Worm (Caenorhabditis elegans) whole organism, dauer: ENCODE data around the gene saeg-2.

ENCODE experiments used
- unc-62 ChIP-seq: sonication (generic microtip); optimal IDR thresholded peaks from 2 replicates; lab custom pipeline; 2017; ENCODE audit warnings: missing biosample characterization, missing genetic modification reagents, missing genetic modification characterization

saeg-2 gene

DNA sequence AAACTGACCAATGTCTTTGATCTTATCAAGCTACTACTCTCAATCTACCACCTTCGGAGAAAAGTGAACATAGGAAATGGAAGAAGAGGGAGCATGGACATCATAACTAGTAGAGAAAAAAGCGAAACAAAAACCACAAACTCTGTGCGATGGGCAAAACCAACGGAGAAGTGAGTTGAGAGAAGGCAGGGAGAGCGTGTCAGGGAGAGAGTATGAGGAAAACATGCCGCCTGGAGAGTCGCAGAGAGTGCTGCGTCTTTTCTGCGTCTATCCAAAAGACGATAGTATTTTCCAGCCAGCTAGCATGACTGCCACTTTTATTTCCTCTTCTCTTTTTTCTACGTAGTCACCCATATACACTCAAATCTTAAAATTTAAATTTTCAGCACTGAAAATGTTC is at the start of gene saeg-2:
TSS of gene saeg-2 (plus strand) at position 381 of the 400 bp plus-strand sequence.
- no peak for TF ChIP-seq unc-62 (GFP tag; lab: Kevin White, UChicago)

DNA sequence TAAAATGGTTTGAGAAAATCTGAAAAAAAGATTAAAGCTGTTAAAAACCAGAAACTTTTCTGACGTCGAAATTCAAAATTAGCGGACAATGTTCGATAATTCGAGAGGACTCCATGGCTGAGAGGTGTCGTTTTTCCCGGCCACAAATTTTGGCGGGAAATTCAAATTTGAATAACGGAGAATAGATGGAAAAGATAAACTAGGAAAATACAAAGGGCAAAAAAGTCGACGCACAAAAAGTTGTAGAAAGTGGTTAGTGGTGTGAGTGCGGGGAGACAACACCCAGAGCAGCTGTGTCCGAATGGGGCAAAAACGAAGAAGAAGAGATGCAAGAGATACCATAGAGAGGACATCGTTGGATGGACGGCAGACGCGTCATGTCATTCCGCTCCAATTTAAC is 49.1 kb upstream of the saeg-2 start, which contains the start of gene cls-3:
TSS of gene cls-3 (minus strand) at position 19 of the 400 bp plus-strand sequence.
- no peak for TF ChIP-seq unc-62 (GFP tag; lab: Kevin White, UChicago)

DNA sequence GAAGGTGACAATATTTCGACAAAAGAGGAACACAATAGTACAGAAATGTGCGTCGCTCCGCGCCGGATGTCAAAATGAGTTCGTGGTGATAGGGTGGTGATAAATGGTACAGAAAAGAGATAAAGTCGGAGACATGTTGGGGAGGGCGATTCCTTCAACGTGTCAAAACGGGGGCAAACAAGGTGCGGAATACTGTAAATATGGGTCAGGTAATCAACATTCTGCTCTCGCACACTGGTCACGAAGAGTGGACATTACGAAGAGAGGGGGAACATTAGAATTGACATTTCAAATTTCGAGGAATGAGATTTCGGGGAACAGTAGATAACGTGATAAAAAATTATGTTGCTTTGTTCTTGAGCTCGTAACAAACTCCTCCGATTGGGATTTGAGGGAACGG is 40.6 kb upstream of the saeg-2 start, which contains the start of gene ZC84.6:
TSS of gene ZC84.6 (minus strand) at position 101 of the 400 bp plus-strand sequence.
- TF ChIP-seq unc-62 (GFP tag; lab: Kevin White, UChicago) = no peak

DNA sequence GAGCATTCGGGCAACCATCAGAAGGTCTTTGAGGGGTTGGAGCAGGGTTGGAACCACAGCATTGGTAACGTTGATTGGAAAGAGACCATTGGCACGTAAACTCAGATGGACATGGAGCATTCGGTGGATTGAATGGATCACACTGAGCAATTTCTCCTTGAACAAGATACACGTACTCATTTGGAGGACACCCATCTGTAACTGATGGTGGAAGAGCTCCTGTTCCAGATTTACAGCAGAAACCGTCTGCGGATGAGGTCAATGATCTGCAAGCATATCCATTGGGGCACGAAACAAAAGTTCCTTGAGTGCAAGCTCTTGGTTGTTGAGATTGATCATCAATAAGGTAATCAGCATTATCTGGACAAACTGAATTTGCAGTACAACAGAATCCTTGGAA is 38.2 kb upstream of the saeg-2 start:
- TF ChIP-seq unc-62 (GFP tag; lab: Kevin White, UChicago) = no peak

DNA sequence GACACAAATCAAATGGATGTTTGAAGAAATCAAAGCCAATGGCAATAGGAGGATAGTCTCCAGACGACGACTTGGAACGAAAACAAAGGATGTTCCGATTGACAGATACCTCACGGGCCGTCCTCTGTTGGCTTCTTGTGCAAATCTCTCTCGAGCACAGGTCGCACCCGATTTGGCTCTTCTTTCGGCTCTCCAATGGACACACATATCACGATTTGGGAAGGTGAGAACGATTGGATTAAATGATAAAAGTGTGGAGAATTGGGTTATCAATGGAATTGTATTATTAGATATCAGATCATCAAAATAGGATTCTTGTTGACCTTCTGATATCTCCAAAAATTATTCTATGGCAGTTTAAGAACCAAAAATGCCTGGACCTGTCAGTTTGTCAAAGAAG is 34.0 kb upstream of the saeg-2 start, which contains the start of gene ZC84.1:
TSS of gene ZC84.1 (minus strand) at position 101 of the 400 bp plus-strand sequence.
- no peak for TF ChIP-seq unc-62 (GFP tag; lab: Kevin White, UChicago)

DNA sequence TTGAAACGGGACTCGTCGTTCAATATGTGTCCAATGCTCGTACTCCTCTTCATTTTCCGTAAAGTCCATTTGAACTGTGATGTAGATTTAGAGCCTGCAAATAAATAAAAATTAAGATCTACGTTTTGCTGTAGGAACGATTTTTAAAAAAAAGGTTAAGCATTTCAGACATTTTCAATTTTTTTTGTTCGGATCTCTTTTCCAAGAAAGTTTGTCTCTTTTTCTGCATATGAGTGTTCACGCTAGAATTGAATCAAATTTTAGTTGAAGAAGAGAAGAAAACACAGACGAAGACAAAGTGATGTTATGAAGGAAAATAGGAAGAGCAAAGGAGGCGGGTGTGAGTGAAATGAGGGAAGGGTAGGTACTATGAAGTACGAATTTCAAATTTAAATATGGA is 24.8 kb upstream of the saeg-2 start, which contains the start of gene npr-29:
TSS of gene npr-29 (minus strand) at position 101 of the 400 bp plus-strand sequence.
- no peak for TF ChIP-seq unc-62 (GFP tag; lab: Kevin White, UChicago)

DNA sequence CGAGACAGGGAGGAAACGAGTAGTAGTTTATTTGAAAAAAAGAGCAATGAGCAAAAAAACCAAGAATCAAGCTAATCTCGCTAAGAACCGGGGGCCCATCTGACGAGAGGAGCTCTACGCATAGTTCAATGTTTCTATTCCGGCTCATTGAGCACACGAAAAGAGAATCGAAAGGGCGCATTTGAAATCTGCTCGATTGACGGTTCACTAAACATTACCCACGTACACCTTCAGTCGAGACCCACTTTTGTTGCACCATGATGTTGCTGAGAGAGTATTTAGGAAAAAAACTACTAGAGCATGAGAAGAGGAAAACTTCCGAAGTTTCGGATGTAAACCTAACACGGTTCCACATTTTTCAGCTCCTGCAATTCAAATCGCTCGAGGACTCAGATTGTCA is 15.2 kb upstream of the saeg-2 start:
- TF ChIP-seq unc-62 (GFP tag; lab: Kevin White, UChicago) = no peak

DNA sequence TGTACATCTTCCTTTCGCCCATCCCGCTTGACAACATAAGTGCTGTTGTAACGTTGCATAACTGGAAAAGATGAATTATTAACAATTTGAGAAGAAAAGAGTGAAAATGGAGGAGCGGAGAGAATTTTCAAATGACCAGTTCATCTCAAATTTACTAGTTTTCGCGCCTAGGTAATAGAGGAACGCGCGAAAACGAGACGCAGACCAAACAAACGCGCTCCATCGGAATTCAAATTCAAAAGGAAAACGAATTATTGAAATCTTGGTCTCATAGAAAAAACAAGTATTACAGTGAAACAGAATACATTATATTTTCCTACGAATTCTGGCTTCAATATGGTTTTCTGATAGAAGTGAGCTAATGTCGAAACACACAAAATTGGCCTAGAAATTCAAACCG is 12.0 kb upstream of the saeg-2 start:
- no peak for TF ChIP-seq unc-62 (GFP tag; lab: Kevin White, UChicago)

DNA sequence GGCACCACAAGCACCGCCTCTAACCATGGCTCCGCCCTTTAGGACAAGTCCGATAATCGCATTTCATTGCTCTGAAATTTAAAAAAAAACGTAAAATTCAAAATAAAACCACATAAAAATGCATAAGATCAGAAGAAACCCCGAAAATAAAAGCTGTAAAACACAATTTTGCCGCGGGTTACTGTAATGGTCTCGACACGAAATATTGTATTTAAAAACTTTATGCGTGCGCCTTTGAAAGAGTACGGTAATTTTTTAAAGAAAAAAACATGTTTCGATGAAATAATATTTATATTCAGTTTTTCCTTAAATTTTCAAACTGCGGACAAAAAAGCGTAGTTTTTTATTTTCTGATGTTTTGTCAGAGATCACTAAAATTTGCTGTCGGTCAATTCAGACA is 11.4 kb upstream of the saeg-2 start, which contains the start of gene rnr-1:
TSS of gene rnr-1 (minus strand) at position 77 of the 400 bp plus-strand sequence.
- no peak for TF ChIP-seq unc-62 (GFP tag; lab: Kevin White, UChicago)

DNA sequence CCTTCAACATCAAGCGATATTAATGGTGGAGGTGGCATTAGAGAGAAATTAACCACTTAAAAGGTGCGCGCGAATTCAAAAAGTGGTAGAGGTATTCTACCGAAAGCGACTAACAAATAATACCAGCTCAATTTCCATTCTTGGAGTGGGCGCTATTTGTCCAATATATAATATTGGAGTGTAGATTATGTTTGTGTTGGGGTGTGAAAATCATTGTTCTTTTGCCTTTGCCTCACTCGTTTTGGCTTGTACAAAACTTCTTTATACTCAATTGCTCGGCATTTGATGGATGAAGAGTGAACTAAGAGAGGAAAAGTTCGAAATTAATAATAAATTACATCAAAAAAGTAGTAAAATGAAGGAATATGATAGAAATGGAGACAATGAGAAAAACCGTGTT is 9.0 kb upstream of the saeg-2 start, which contains the start of gene T23G5.3:
TSS of gene T23G5.3 (minus strand) at position 101 of the 400 bp plus-strand sequence.
- no peak for TF ChIP-seq unc-62 (GFP tag; lab: Kevin White, UChicago)

DNA sequence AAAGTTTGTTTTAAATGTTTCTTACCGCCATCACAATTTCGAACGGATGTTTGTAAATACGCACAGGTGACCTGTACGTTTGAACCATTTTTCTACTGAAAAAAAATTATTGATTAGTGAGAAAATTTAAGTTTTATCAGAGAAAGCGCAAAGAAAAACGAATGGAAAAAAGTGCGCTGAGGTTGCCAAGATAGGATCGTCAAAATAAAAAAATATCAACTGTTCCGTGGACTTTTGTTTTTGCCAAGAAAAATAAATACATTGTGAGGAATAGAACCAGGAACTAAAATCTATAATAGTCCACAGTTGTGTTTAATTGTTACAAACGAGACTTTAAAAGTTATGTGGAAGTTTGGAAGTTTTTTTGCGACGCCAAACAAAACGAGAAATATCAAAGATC is 3.9 kb upstream of the saeg-2 start, which contains the start of gene T23G5.2:
TSS of gene T23G5.2 (minus strand) at position 101 of the 400 bp plus-strand sequence.
- TF ChIP-seq unc-62 (GFP tag; lab: Kevin White, UChicago) = no peak

DNA sequence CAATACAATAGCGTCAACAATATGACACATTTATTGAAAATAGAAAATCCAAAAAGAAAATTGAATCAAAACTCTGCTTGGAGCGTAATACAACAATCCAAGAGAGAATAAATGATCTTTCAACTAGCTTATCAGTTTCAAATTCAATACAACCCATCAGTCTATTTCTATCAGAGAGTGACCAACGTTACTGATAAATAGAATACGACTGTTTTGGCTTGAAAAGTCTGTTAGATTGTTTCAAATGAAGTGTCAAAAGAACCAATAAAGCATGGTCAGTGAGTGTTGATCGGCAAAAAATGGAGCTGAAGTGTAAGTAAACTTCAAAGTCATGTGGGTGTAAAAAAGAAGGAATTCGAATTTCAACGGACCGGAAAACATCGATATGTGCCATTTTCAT is 2.5 kb upstream of the saeg-2 start:
- TF ChIP-seq unc-62 (GFP tag; lab: Kevin White, UChicago) = no peak

DNA sequence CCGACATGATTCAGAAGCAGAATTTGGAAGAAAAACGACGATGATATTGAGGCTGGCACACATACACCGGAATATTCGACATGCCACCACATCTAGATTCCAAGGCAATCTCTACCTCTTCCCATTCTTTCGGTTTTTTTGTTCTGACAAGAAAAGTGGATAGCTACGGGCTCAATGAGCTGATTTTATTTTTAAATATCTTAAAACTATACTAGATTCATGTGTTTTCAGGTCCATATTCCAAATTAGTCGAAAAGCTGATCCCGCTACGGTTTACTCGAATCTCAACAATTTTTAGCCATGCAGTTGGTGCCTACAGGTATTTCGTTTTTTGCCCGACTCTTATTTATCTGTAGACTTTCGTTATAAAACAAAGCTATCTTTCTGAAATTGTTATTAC is 2.5 kb downstream of the saeg-2 start, which contains the start of gene dat-1:
TSS of gene dat-1 (plus strand) at position 301 of the 400 bp plus-strand sequence.
- TF ChIP-seq unc-62 (GFP tag; lab: Kevin White, UChicago) = no peak

DNA sequence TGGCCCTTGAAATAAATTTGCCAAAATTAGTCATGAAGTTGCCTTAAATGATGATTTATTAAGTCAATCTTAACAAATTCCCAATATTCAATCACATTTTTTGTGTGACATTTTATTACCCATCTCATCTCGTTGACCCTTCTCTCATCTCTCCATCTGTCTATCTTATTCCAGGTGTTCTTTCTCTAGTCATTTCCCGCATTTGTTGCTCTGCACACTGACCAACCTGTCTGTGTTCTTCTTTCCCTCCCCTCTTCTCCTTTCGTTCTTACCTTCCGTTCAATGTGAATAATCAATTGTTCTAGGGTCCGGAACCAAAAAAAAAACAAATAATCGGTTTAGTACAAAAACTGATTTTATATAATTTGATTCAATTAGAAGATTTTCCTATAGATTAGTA is 7.1 kb downstream of the saeg-2 start, which contains the start of gene T02C1.1:
TSS of gene T02C1.1 (plus strand) at position 305 of the 400 bp plus-strand sequence.
- TF ChIP-seq unc-62 (GFP tag; lab: Kevin White, UChicago) = no peak

DNA sequence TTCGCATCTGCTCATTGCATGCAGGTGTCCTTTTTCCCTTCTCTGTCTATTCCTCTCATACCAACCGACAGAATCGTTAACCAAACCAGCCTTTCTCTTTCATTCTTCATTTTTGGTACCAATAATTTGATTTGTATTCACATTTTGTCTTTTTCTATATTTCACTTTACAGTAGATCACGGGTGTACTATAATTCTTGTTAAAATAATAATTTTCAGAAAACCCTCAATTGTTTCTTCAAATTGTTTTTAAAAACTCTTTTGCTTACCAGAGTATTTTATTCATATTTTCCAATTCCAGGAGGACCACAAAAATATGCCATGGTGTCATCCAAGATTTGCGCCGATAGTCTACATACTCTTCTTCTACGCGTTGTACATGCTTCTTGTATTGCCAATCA is 10.6 kb downstream of the saeg-2 start, which contains the start of gene T02C1.2:
TSS of gene T02C1.2 (plus strand) at position 301 of the 400 bp plus-strand sequence.
- no peak for TF ChIP-seq unc-62 (GFP tag; lab: Kevin White, UChicago)

DNA sequence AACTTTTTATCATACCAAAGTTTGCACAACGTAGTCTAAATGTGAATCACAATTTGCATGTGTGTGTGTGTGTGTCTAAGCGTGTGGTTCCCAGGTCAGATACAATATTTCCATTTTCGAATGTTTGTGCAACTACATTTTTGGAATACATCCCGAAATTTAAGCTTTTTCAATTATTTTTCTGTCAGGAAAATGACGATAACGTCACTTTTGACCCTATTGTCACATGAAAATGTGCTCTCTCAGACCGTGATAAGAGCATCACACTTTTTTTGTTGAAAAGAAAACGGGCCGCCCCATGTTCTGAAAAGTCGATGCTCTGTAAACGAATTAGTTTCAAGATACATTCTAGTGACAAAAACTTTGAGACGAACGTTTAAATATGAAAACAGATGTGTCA is 14.8 kb downstream of the saeg-2 start:
- no peak for TF ChIP-seq unc-62 (GFP tag; lab: Kevin White, UChicago)

DNA sequence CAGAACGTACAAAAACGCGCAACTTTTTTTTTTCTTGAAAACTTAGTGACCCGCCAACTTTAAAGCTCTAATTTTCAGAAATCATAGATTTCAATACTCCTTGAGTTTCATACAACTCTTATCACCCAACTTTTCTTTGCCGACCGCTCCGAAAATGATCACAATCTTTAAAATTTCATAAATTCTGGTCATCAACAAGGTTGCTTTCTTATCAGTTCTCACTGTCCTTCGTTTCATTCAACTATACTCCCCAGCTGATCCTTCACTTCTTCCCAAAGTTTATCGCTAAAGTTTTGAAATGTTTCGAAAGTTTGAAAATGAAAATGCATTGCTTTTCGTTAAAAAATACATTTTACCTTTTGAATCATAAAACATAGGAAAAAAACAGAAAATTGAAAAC is 15.6 kb downstream of the saeg-2 start:
- no peak for TF ChIP-seq unc-62 (GFP tag; lab: Kevin White, UChicago)
